Worm (Caenorhabditis elegans) whole organism, early embryonic: ENCODE results near the gene F17E9.3.

Source experiments
- B0310.2 ChIP-seq: sonication (generic microtip); optimal IDR thresholded peaks from 2 replicates; lab custom pipeline; 2016; ENCODE audit warnings: mild to moderate bottlenecking, missing genetic modification characterization, missing compliant biosample characterization
- F13C5.2 ChIP-seq: sonication (generic microtip); optimal IDR thresholded peaks from 2 replicates; lab custom pipeline; 2017; ENCODE audit warnings: mild to moderate bottlenecking, missing genetic modification characterization, inconsistent platforms, missing compliant biosample characterization
- ama-1 ChIP-seq: fragments of 150-350 bp; optimal IDR thresholded peaks from 2 replicates; lab custom pipeline; 2014
- ceh-13 ChIP-seq: fragments of 200-800 bp; sonication (Bioruptor generic); optimal IDR thresholded peaks from 2 replicates; lab custom pipeline; 2018; ENCODE audit warnings: mild to moderate bottlenecking, missing genetic modification characterization, missing compliant biosample characterization
- ets-7 ChIP-seq: sonication (generic microtip); optimal IDR thresholded peaks from 2 replicates; lab custom pipeline; 2016; ENCODE audit warnings: missing genotype, missing genetic modification characterization, missing compliant biosample characterization
- flt-1 ChIP-seq: fragments of 200-800 bp; sonication (Bioruptor generic); IDR thresholded peaks from 2 replicates; pipeline ENCODE4 v1.3.6; 2022; ENCODE audit warnings: missing genetic modification characterization, missing compliant biosample characterization
- hmbx-1 ChIP-seq: sonication (generic microtip); optimal IDR thresholded peaks from 2 replicates; lab custom pipeline; 2016; ENCODE audit warnings: mild to moderate bottlenecking, missing genetic modification characterization, missing compliant biosample characterization
- hnd-1 ChIP-seq: sonication (generic microtip); optimal IDR thresholded peaks from 2 replicates; lab custom pipeline; 2016; ENCODE audit warnings: missing genetic modification characterization, missing compliant biosample characterization
- pes-1 ChIP-seq: fragments of 200-800 bp; sonication (Bioruptor generic); IDR thresholded peaks from 2 replicates; pipeline ENCODE4 v1.3.6; 2022; ENCODE audit warnings: missing genetic modification reagents, missing genetic modification characterization, missing compliant biosample characterization
- scrt-1 ChIP-seq: fragments of 200-800 bp; sonication (Bioruptor generic); IDR thresholded peaks from 2 replicates; pipeline ENCODE4 v1.3.6; 2022; ENCODE audit warnings: missing genetic modification characterization, missing compliant biosample characterization
- sea-1 ChIP-seq: fragments of 200-800 bp; sonication (Bioruptor generic); conservative IDR thresholded peaks from 2 replicates; pipeline ENCODE4 v1.3.6; 2022; ENCODE audit warnings: missing genetic modification characterization, missing compliant biosample characterization
- tra-4 ChIP-seq: sonication (generic microtip); optimal IDR thresholded peaks from 2 replicates; lab custom pipeline; 2017; ENCODE audit warnings: missing genetic modification characterization, missing compliant biosample characterization

DNA sequence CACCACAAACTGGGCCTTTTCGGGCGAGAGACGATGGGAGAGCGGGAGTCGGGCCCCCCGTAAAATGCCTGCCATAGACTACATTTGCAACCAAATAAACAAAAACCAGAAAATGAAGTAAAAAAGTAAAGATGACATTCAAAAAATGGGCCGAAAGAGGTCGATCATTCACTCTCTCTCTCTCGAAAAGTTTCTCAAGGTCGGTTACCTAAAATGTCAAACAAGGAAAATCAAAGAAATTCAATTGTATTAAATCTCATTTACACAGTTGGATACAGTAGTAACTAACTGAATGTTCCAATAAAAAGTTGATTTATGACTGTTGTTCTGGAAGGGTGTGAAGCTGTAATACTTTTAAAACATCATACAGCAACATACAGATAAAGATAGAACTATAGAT is 35.9 kb upstream of the F17E9.3 start:
- TF ChIP-seq sea-1 (GFP tag; lab: Robert Waterston, UW) (no peak), ama-1 (lab: Kevin White, UChicago) (no peak), hnd-1 (tag; lab: Kevin White, UChicago) (no peak), F13C5.2 (tag; lab: Kevin White, UChicago) (no peak), pes-1 (no peak), ceh-13 (GFP tag; lab: Kevin White, UChicago) (no peak), ets-7 (tag; lab: Kevin White, UChicago) (no peak), tra-4 (tag; lab: Kevin White, UChicago) (no peak), flt-1 (GFP tag; lab: Robert Waterston, UW) (no peak), hmbx-1 (tag; lab: Kevin White, UChicago) (no peak), scrt-1 (no peak), B0310.2 (no peak)
